Worm (Caenorhabditis elegans) whole organism, L4/young adult: Measurements from ENCODE around the gene npr-26.

Experiments used
- W03F9.2 ChIP-seq: fragments of 150-350 bp; optimal IDR thresholded peaks from 2 replicates; lab custom pipeline; 2014; ENCODE audit warnings: missing biosample characterization, missing genetic modification characterization
- dao-5 ChIP-seq: sonication (generic microtip); optimal IDR thresholded peaks from 2 replicates; lab custom pipeline; 2016; ENCODE audit warnings: missing genotype, missing genetic modification characterization, moderate library complexity, missing compliant biosample characterization
- him-1 ChIP-seq: sonication (generic microtip); optimal IDR thresholded peaks from 2 replicates; lab custom pipeline; 2016; ENCODE audit warnings: missing genotype, missing genetic modification reagents, missing genetic modification characterization, missing compliant biosample characterization

DNA sequence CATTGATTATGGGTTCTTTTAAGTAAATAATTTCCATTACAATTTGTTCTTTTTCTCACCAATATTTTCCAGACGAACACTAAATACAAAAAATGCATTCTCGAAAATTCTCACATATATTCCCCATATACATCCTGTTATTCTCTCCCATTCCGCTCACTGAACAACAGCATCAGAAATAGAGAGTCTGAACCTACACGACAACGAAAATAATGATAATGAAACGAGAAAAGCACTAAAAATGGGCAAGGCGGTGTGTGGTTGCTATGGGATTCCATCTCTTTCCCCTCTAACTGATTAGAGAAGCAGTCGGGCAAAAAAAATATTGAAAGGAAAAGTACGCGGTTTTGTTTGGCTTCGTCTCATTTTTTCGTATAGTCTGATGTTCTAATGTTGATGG lies 34.6 kb downstream of the npr-26 start, which contains the start of gene C30H6.12:
- TF ChIP-seq him-1 (tag; lab: Kevin White, UChicago) (no peak), W03F9.2 (tag; lab: Kevin White, UChicago) (no peak), dao-5 (tag; lab: Kevin White, UChicago) (no peak)
